Worm (Caenorhabditis elegans): ENCODE data around the gene M02B7.7.

DNA sequence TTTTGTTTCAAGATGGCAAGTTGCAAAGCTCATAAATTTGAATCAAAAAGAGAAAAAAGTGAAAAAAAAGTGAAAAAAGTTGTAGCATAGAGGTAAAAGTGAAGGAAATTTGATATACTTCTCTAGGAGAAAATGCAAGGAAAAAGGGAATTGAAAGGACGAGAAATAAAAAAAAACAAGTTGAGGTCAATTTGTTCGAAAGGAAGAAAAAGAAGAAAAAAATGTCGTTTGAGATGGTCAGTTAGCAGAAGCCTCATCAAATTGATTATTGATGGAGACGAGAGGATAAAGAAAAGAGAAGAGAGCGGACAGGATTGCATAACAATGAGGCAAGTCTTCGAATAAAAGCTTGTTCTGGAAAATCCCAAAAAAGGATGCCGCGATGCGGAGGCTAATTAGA, 13.1 kb upstream of the M02B7.7 start:
- TF ChIP-seq pha-4 (GFP tag; IDR thresholded peaks at IDR 0.05) (no peak), pha-4 (tag; optimal IDR thresholded peaks at IDR 0.05) (no peak), T20F7.1 (GFP tag; optimal IDR thresholded peaks at IDR 0.05) (no peak), nhr-41 (GFP tag; IDR thresholded peaks at IDR 0.05) (no peak), egl-27 (tag; optimal IDR thresholded peaks at IDR 0.05) (no peak), lsy-2 (tag; optimal IDR thresholded peaks at IDR 0.05) (no peak)

Data from whole organism, L4 larva.